Worm (Caenorhabditis elegans): Measurements from ENCODE around the gene gpb-1.

DNA sequence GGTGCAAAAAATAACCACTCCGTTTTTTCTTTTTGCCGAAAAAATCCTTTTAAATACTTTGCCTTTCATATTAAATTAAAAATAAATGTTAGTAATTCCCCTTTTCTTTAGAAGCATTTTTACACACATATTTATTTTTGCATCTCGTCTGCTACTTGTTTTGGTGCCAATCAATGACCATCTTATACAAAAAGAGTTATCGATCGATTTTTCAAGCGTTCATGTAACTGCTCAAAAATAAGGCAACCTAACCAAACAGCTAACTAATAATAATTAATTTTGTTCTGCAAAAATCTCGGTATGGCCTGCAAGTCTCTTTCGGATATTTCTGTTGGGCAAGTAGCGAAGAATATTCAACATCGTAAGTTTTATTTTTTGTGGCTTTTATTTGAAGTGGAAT lies 18.1 kb upstream of the gpb-1 start, which contains the start of gene F44E5.2:
- no peak for TF ChIP-seq pes-1 (GFP tag; IDR thresholded peaks at IDR 0.05)
- no peak for TF ChIP-seq ama-1 (optimal IDR thresholded peaks at IDR 0.05)
- TF ChIP-seq hmg-4 (GFP tag; optimal IDR thresholded peaks at IDR 0.05), result no peak
- no peak for TF ChIP-seq aly-1 (tag; optimal IDR thresholded peaks at IDR 0.05)
- no peak for TF ChIP-seq ceh-36 (tag; optimal IDR thresholded peaks at IDR 0.05)
- no peak for TF ChIP-seq tbx-37 (GFP tag; conservative IDR thresholded peaks at IDR 0.05)

Measured in whole organism, early embryonic.